Fruit fly (Drosophila melanogaster) whole organism, embryonic: ENCODE data around the gene spdo.

Experiments
- Bdp1 ChIP-seq: fragments of 200-800 bp; sonication (Bioruptor generic); optimal IDR thresholded peaks from 3 replicates; lab custom pipeline; 2016; ENCODE audit warnings: missing biosample characterization, missing genetic modification characterization
- Blimp-1 ChIP-seq: fragments of 200-800 bp; sonication (Bioruptor generic); optimal IDR thresholded peaks from 3 replicates; lab custom pipeline; 2018; ENCODE audit warnings: missing biosample characterization, missing genetic modification characterization, mild to moderate bottlenecking, moderate library complexity, missing genetic modification reagents
- CG12942 ChIP-seq: fragments of 200-800 bp; sonication (Bioruptor generic); optimal IDR thresholded peaks from 3 replicates; lab custom pipeline; 2016; ENCODE audit warnings: missing biosample characterization, missing genetic modification characterization
- CG15601 ChIP-seq: fragments of 200-800 bp; sonication (Bioruptor generic); optimal IDR thresholded peaks from 3 replicates; lab custom pipeline; 2019; ENCODE audit warnings: missing biosample characterization, mild to moderate bottlenecking, missing genetic modification characterization, moderate library complexity
- CG15696 ChIP-seq: fragments of 200-800 bp; sonication (Bioruptor generic); optimal IDR thresholded peaks from 2 replicates; lab custom pipeline; 2019; ENCODE audit warnings: missing biosample characterization, mild to moderate bottlenecking, missing genetic modification characterization, moderate library complexity
- CG17328 ChIP-seq: fragments of 200-800 bp; sonication (Bioruptor generic); IDR thresholded peaks from 2 replicates; pipeline ENCODE4 v1.3.6; 2022; ENCODE audit warnings: missing biosample characterization, missing genetic modification characterization
- CG17385 ChIP-seq: fragments of 200-800 bp; sonication (Bioruptor generic); optimal IDR thresholded peaks from 3 replicates; lab custom pipeline; 2018; ENCODE audit warnings: missing biosample characterization, mild to moderate bottlenecking, missing genetic modification characterization
- CG2116 ChIP-seq: fragments of 200-800 bp; sonication (Bioruptor generic); optimal IDR thresholded peaks from 3 replicates; lab custom pipeline; 2018; ENCODE audit warnings: missing biosample characterization, mild to moderate bottlenecking, missing genetic modification characterization
- CG2199 ChIP-seq: fragments of 200-800 bp; sonication (Bioruptor generic); IDR thresholded peaks from 3 replicates; pipeline ENCODE4 v1.3.6; 2022; ENCODE audit warnings: missing biosample characterization, missing genetic modification characterization
- CG31441 ChIP-seq: fragments of 200-800 bp; sonication (Bioruptor generic); IDR thresholded peaks from 2 replicates; pipeline ENCODE4 v1.3.6; 2022; ENCODE audit warnings: missing biosample characterization, missing genetic modification characterization
- CG4404 ChIP-seq: fragments of 200-800 bp; sonication (Bioruptor generic); IDR thresholded peaks from 2 replicates; pipeline ENCODE4 v1.3.6; 2022; ENCODE audit warnings: missing biosample characterization, missing genetic modification characterization
- CG7357 ChIP-seq: fragments of 200-800 bp; sonication (Bioruptor generic); IDR thresholded peaks from 3 replicates; pipeline ENCODE4 v1.3.6; 2022; ENCODE audit warnings: missing biosample characterization, missing genetic modification characterization
- CG7745 ChIP-seq: fragments of 200-800 bp; sonication (Bioruptor generic); optimal IDR thresholded peaks from 2 replicates; lab custom pipeline; 2018; ENCODE audit warnings: missing biosample characterization, mild to moderate bottlenecking, missing genetic modification characterization, moderate library complexity
- CG7987 ChIP-seq: fragments of 200-800 bp; sonication (Bioruptor generic); optimal IDR thresholded peaks from 2 replicates; lab custom pipeline; 2018; ENCODE audit warnings: missing biosample characterization, mild to moderate bottlenecking, missing genetic modification characterization, moderate library complexity
- CG8089 ChIP-seq: fragments of 200-800 bp; sonication (Bioruptor generic); optimal IDR thresholded peaks from 3 replicates; lab custom pipeline; 2016; ENCODE audit warnings: missing biosample characterization, missing genetic modification characterization
- CG9609 ChIP-seq: fragments of 200-800 bp; sonication (Bioruptor generic); optimal IDR thresholded peaks from 3 replicates; lab custom pipeline; 2016; ENCODE audit warnings: missing biosample characterization, missing genetic modification characterization
- CG9797 ChIP-seq: fragments of 200-800 bp; sonication (Bioruptor generic); optimal IDR thresholded peaks from 3 replicates; lab custom pipeline; 2018; ENCODE audit warnings: missing biosample characterization, mild to moderate bottlenecking, missing genetic modification characterization
- CG9817 ChIP-seq: fragments of 200-800 bp; sonication (Bioruptor generic); optimal IDR thresholded peaks from 2 replicates; lab custom pipeline; 2018; ENCODE audit warnings: missing biosample characterization, mild to moderate bottlenecking, missing genetic modification characterization, moderate library complexity
- D ChIP-seq, 2 experiments: fragments of 200-800 bp in 1 of 2; fragments of >200 bp in 1 of 2; sonication (Bioruptor generic) in 1 of 2; optimal IDR thresholded peaks; 2 replicates in 1 of 2; 3 replicates in 1 of 2; lab custom pipeline; 2017; ENCODE audit warnings: mild to moderate bottlenecking in 1 of 2, missing biosample characterization in 1 of 2, missing genetic modification characterization in 1 of 2, missing genetic modification reagents in 1 of 2
- D19A ChIP-seq: fragments of 200-800 bp; optimal IDR thresholded peaks from 3 replicates; lab custom pipeline; 2019; ENCODE audit warnings: missing biosample characterization, mild to moderate bottlenecking, missing genetic modification characterization, moderate library complexity
- Dfd ChIP-seq, 2 experiments: fragments of >200 bp; optimal IDR thresholded peaks; 2 replicates each; lab custom pipeline; 2017; ENCODE audit warnings: missing biosample characterization in 2 of 2, missing genetic modification characterization in 2 of 2
- HLH3B ChIP-seq: fragments of 200-800 bp; sonication (Bioruptor generic); IDR thresholded peaks from 2 replicates; pipeline ENCODE4 v1.3.6; 2022; ENCODE audit warnings: missing biosample characterization, missing genetic modification characterization
- HLH4C ChIP-seq: fragments of 200-800 bp; sonication (Bioruptor generic); IDR thresholded peaks from 3 replicates; pipeline ENCODE4 v1.3.6; 2022; ENCODE audit warnings: missing biosample characterization, missing genetic modification characterization; ENCODE audit not compliant: partially characterized antibody
- Hand ChIP-seq: fragments of 200-800 bp; sonication (Bioruptor generic); optimal IDR thresholded peaks from 2 replicates; lab custom pipeline; 2017; ENCODE audit warnings: mild to moderate bottlenecking, missing biosample characterization, missing genetic modification reagents, missing genetic modification characterization
- NfI ChIP-seq: fragments of 200-800 bp; sonication (Bioruptor generic); optimal IDR thresholded peaks from 3 replicates; lab custom pipeline; 2018; ENCODE audit warnings: missing biosample characterization, mild to moderate bottlenecking, missing genetic modification characterization, moderate library complexity
- Optix ChIP-seq: fragments of 200-800 bp; sonication (Bioruptor generic); IDR thresholded peaks from 3 replicates; pipeline ENCODE4 v1.3.6; 2022; ENCODE audit warnings: missing biosample characterization, missing genetic modification characterization
- Ptx1 ChIP-seq: fragments of 200-800 bp; sonication (Bioruptor generic); IDR thresholded peaks from 2 replicates; pipeline ENCODE4 v1.3.6; 2022; ENCODE audit warnings: missing biosample characterization, missing genetic modification characterization
- Sry-δ ChIP-seq: fragments of 200-800 bp; sonication (Bioruptor generic); optimal IDR thresholded peaks from 2 replicates; lab custom pipeline; 2016; ENCODE audit warnings: missing biosample characterization, missing genetic modification characterization
- TFAM ChIP-seq: fragments of 200-800 bp; sonication (Bioruptor generic); optimal IDR thresholded peaks from 2 replicates; lab custom pipeline; 2017; ENCODE audit warnings: missing biosample characterization, missing genetic modification characterization, inconsistent platforms
- Xbp1 ChIP-seq: fragments of 200-800 bp; sonication (Bioruptor generic); optimal IDR thresholded peaks from 3 replicates; lab custom pipeline; 2016; ENCODE audit warnings: missing biosample characterization, mild to moderate bottlenecking, missing genetic modification characterization
- amos ChIP-seq: fragments of 200-800 bp; sonication (Bioruptor generic); IDR thresholded peaks from 2 replicates; pipeline ENCODE4 v1.3.6; 2022; ENCODE audit warnings: missing biosample characterization, missing genetic modification characterization; ENCODE audit not compliant: partially characterized antibody
- br ChIP-seq: fragments of >200 bp; optimal IDR thresholded peaks from 2 replicates; lab custom pipeline; 2017
- caup ChIP-seq: fragments of 200-800 bp; sonication (Bioruptor generic); optimal IDR thresholded peaks from 3 replicates; lab custom pipeline; 2017; ENCODE audit warnings: missing biosample characterization, mild to moderate bottlenecking, missing genetic modification characterization, moderate library complexity; ENCODE audit not compliant: severe bottlenecking
- chn ChIP-seq: fragments of 200-800 bp; sonication (Bioruptor generic); optimal IDR thresholded peaks from 2 replicates; lab custom pipeline; 2016; ENCODE audit warnings: missing biosample characterization, missing genetic modification characterization
- corto ChIP-seq: fragments of 200-800 bp; sonication (Bioruptor generic); optimal IDR thresholded peaks from 2 replicates; lab custom pipeline; 2016; ENCODE audit warnings: missing biosample characterization, mild to moderate bottlenecking, missing genetic modification characterization, moderate library complexity
- dimm ChIP-seq: fragments of 200-800 bp; sonication (Bioruptor generic); IDR thresholded peaks from 2 replicates; pipeline ENCODE4 v1.3.6; 2022; ENCODE audit warnings: missing biosample characterization, missing genetic modification characterization
- dm ChIP-seq: fragments of 200-800 bp; sonication (Bioruptor generic); optimal IDR thresholded peaks from 3 replicates; lab custom pipeline; 2016; ENCODE audit warnings: missing biosample characterization, missing genetic modification characterization
- dpn ChIP-seq, 2 experiments: fragments of 200-800 bp; sonication (Bioruptor generic); optimal IDR thresholded peaks; 3 replicates each; lab custom pipeline; 2016; ENCODE audit warnings: missing biosample characterization in 2 of 2, missing genetic modification characterization in 2 of 2
- gce ChIP-seq: fragments of 200-800 bp; sonication (Bioruptor generic); IDR thresholded peaks from 3 replicates; pipeline ENCODE4 v1.3.6; 2022; ENCODE audit warnings: missing biosample characterization, missing genetic modification characterization
- gfzf ChIP-seq: fragments of 200-800 bp; sonication (Bioruptor generic); optimal IDR thresholded peaks from 2 replicates; lab custom pipeline; 2016; ENCODE audit warnings: missing biosample characterization, mild to moderate bottlenecking, missing genetic modification characterization, moderate library complexity
- h ChIP-seq: fragments of >200 bp; optimal IDR thresholded peaks from 2 replicates; lab custom pipeline; 2017
- ind ChIP-seq: fragments of 200-800 bp; sonication (Bioruptor generic); optimal IDR thresholded peaks from 3 replicates; lab custom pipeline; 2016; ENCODE audit warnings: missing biosample characterization, missing genetic modification characterization
- pho ChIP-seq: fragments of 200-800 bp; sonication (Bioruptor generic); optimal IDR thresholded peaks from 2 replicates; lab custom pipeline; 2016; ENCODE audit warnings: missing biosample characterization, missing genetic modification characterization
- pnt ChIP-seq: fragments of 200-800 bp; sonication (Bioruptor generic); optimal IDR thresholded peaks from 3 replicates; lab custom pipeline; 2016; ENCODE audit warnings: missing biosample characterization, missing genetic modification characterization
- pros ChIP-seq: fragments of 200-800 bp; sonication (Bioruptor generic); optimal IDR thresholded peaks from 3 replicates; lab custom pipeline; 2019; ENCODE audit warnings: missing biosample characterization, mild to moderate bottlenecking, missing genetic modification characterization, moderate library complexity
- pum ChIP-seq: fragments of 200-800 bp; sonication (Bioruptor generic); optimal IDR thresholded peaks from 2 replicates; lab custom pipeline; 2016; ENCODE audit warnings: missing biosample characterization, missing genetic modification characterization
- sens-2 ChIP-seq: fragments of 200-800 bp; sonication (Bioruptor generic); IDR thresholded peaks from 2 replicates; pipeline ENCODE4 v1.3.6; 2022; ENCODE audit warnings: missing biosample characterization, missing genetic modification characterization
- tna ChIP-seq: fragments of 200-800 bp; sonication (Bioruptor generic); IDR thresholded peaks from 2 replicates; pipeline ENCODE4 v1.3.6; 2022; ENCODE audit warnings: missing biosample characterization, missing genetic modification characterization; ENCODE audit not compliant: partially characterized antibody
- toy ChIP-seq: fragments of 200-800 bp; sonication (Bioruptor generic); IDR thresholded peaks from 2 replicates; pipeline ENCODE4 v1.3.6; 2022; ENCODE audit warnings: missing biosample characterization, missing genetic modification characterization
- wdn ChIP-seq: fragments of 200-800 bp; sonication (Bioruptor generic); IDR thresholded peaks from 2 replicates; pipeline ENCODE4 v1.3.6; 2022; ENCODE audit warnings: missing biosample characterization, missing genetic modification characterization
- yki ChIP-seq: fragments of >200 bp; optimal IDR thresholded peaks from 3 replicates; lab custom pipeline; 2018

spdo gene

dm6 chr3R:30450224-30450623, 26.3 kb upstream of the spdo start (continued):
- TF ChIP-seq CG12942 (GFP tag; lab: Kevin White, UChicago) (peak; percentile 79), ind (GFP tag; lab: Kevin White, UChicago) (no peak), CG2199 (no peak), dpn (GFP tag; optimal IDR thresholded peaks at IDR 0.05; lab: Kevin White, UChicago) (peak; percentile 6 to 84), amos (no peak; the same call in 1 of the 2 replicates), caup (GFP tag; lab: Kevin White, UChicago) (peak; percentile 89), CG7987 (GFP tag; lab: Kevin White, UChicago) (peak; percentile 88), Optix (GFP tag; lab: Robert Waterston, UW) (no peak), dimm (no peak), sens-2 (GFP tag; lab: Robert Waterston, UW) (no peak), h (lab: Kevin White, UChicago) (no peak), CG8089 (GFP tag; lab: Kevin White, UChicago) (peak; percentile 81), Dfd (GFP tag; optimal IDR thresholded peaks at IDR 0.05; lab: Kevin White, UChicago) (no peak), dm (peak; percentile 56), tna (GFP tag; lab: Robert Waterston, UW) (no peak), Bdp1 (GFP tag; lab: Kevin White, UChicago) (peak; percentile 81), pho (GFP tag; lab: Kevin White, UChicago) (peak; percentile 83), pnt (GFP tag; lab: Kevin White, UChicago) (peak; percentile 69), CG31441 (no peak; the same call in none of the 2 replicates), TFAM (GFP tag; lab: Kevin White, UChicago) (peak; percentile 5), pros (GFP tag; lab: Kevin White, UChicago) (no peak), toy (GFP tag; lab: Robert Waterston, UW) (peak; percentile 70; the same call in 1 of the 2 replicates), CG9817 (peak; percentile 41), CG17385 (GFP tag; lab: Kevin White, UChicago) (peak; percentile 70), br (lab: Kevin White, UChicago) (no peak), Ptx1 (peak; percentile 29; the same call in 1 of the 2 replicates), CG7745 (tag; lab: Kevin White, UChicago) (no peak), D19A (tag; lab: Kevin White, UChicago) (no peak), gfzf (GFP tag; lab: Kevin White, UChicago) (no peak), chn (GFP tag; lab: Kevin White, UChicago) (peak; percentile 33), HLH3B (GFP tag; lab: Robert Waterston, UW) (peak; percentile 86; the same call in 1 of the 2 replicates), CG4404 (no peak), CG2116 (GFP tag; lab: Kevin White, UChicago) (peak; percentile 55), Hand (peak; percentile 40), Xbp1 (GFP tag; lab: Kevin White, UChicago) (peak; percentile 25), CG7357 (GFP tag; lab: Robert Waterston, UW) (peak; percentile 47; the same call in 1 of the 3 replicates), HLH4C (GFP tag; lab: Robert Waterston, UW) (no peak), yki (lab: Kevin White, UChicago) (peak; percentile 57), gce (GFP tag; lab: Robert Waterston, UW) (peak; percentile 92), CG9797 (GFP tag; lab: Kevin White, UChicago) (no peak), CG9609 (GFP tag; lab: Kevin White, UChicago) (peak; percentile 29), wdn (GFP tag; lab: Robert Waterston, UW) (peak; percentile 73; the same call in 1 of the 2 replicates), CG17328 (GFP tag; lab: Robert Waterston, UW) (peak; percentile 70), pum (peak; percentile 38), NfI (GFP tag; lab: Kevin White, UChicago) (peak; percentile 47), D (optimal IDR thresholded peaks at IDR 0.05; lab: Kevin White, UChicago) (no peak), D (GFP tag; optimal IDR thresholded peaks at IDR 0.05; lab: Kevin White, UChicago) (peak; percentile 75), CG15601 (tag; lab: Kevin White, UChicago) (no peak), Sry-δ (GFP tag; lab: Kevin White, UChicago) (peak; percentile 50), Blimp-1 (peak; percentile 72), corto (no peak), CG15696 (peak; percentile 45)
